Worm (Caenorhabditis elegans) whole organism, young adult: ENCODE results near the gene dpf-1.

Experiments used
- B0019.2 ChIP-seq: fragments of 200-800 bp; sonication (Bioruptor generic); conservative IDR thresholded peaks from 2 replicates; pipeline ENCODE4 v1.3.6; 2022; ENCODE audit warnings: missing genetic modification reagents, missing genetic modification characterization, missing compliant biosample characterization
- B0261.1 ChIP-seq: sonication (generic microtip); optimal IDR thresholded peaks from 2 replicates; lab custom pipeline; 2016; ENCODE audit warnings: mild to moderate bottlenecking, missing genetic modification characterization, moderate library complexity, missing compliant biosample characterization
- C06A6.2 ChIP-seq: fragments of 200-800 bp; sonication (Bioruptor generic); conservative IDR thresholded peaks from 2 replicates; pipeline ENCODE4 v1.3.6; 2022; ENCODE audit warnings: missing genetic modification characterization, missing compliant biosample characterization
- D2030.7 ChIP-seq: fragments of 200-800 bp; sonication (Bioruptor generic); IDR thresholded peaks from 2 replicates; pipeline ENCODE4 v1.3.6; 2022; ENCODE audit warnings: missing genetic modification reagents, missing genetic modification characterization, missing compliant biosample characterization
- F23B12.7 ChIP-seq: sonication (generic microtip); optimal IDR thresholded peaks from 2 replicates; lab custom pipeline; 2017; ENCODE audit warnings: missing genetic modification characterization, mild to moderate bottlenecking, missing compliant biosample characterization, antibody characterized with exemption, moderate library complexity; ENCODE audit not compliant: insufficient read depth
- F33H1.4 ChIP-seq: fragments of 200-800 bp; sonication (Bioruptor generic); IDR thresholded peaks from 2 replicates; pipeline ENCODE4 v1.3.6; 2022; ENCODE audit warnings: missing genetic modification reagents, missing genetic modification characterization, missing compliant biosample characterization
- F52B5.7 ChIP-seq: sonication (generic microtip); optimal IDR thresholded peaks from 2 replicates; lab custom pipeline; 2016; ENCODE audit warnings: mild to moderate bottlenecking, missing genetic modification characterization, missing compliant biosample characterization
- F57C9.4 ChIP-seq: sonication (generic microtip); optimal IDR thresholded peaks from 2 replicates; lab custom pipeline; 2017; ENCODE audit warnings: mild to moderate bottlenecking, missing genetic modification characterization, missing compliant biosample characterization
- K11D2.4 ChIP-seq: fragments of 200-800 bp; sonication (Bioruptor generic); IDR thresholded peaks from 2 replicates; pipeline ENCODE4 v1.3.6; 2022; ENCODE audit warnings: missing genetic modification reagents, missing genetic modification characterization, missing compliant biosample characterization
- K12H6.12 ChIP-seq: fragments of 200-800 bp; sonication (Bioruptor generic); optimal IDR thresholded peaks from 2 replicates; lab custom pipeline; 2018; ENCODE audit warnings: mild to moderate bottlenecking, missing genetic modification characterization, missing compliant biosample characterization
- T07F8.4 ChIP-seq: sonication (generic microtip); optimal IDR thresholded peaks from 2 replicates; lab custom pipeline; 2016; ENCODE audit warnings: mild to moderate bottlenecking, missing genetic modification characterization, moderate library complexity, missing compliant biosample characterization
- Y53G8AR.9 ChIP-seq: fragments of 200-800 bp; sonication (Bioruptor generic); conservative IDR thresholded peaks from 2 replicates; pipeline ENCODE4 v1.3.6; 2022; ENCODE audit warnings: missing genetic modification reagents, missing genetic modification characterization, missing compliant biosample characterization
- Y56A3A.18 ChIP-seq: fragments of 200-800 bp; sonication (Bioruptor generic); IDR thresholded peaks from 2 replicates; pipeline ENCODE4 v1.3.6; 2022; ENCODE audit warnings: missing genetic modification reagents, missing genetic modification characterization, missing compliant biosample characterization
- ZK185.1 ChIP-seq: sonication (generic microtip); optimal IDR thresholded peaks from 2 replicates; lab custom pipeline; 2016; ENCODE audit warnings: mild to moderate bottlenecking, missing genetic modification characterization, missing compliant biosample characterization; ENCODE audit not compliant: poor library complexity, severe bottlenecking
- akir-1 ChIP-seq: fragments of 200-800 bp; sonication (Bioruptor generic); optimal IDR thresholded peaks from 2 replicates; lab custom pipeline; 2018; ENCODE audit warnings: mild to moderate bottlenecking, missing genetic modification characterization, moderate library complexity, missing compliant biosample characterization
- attf-6 ChIP-seq: fragments of 200-800 bp; sonication (Bioruptor generic); IDR thresholded peaks from 2 replicates; pipeline ENCODE4 v1.3.6; 2022; ENCODE audit warnings: missing genetic modification reagents, missing genetic modification characterization, missing compliant biosample characterization
- bed-2 ChIP-seq: fragments of 200-800 bp; sonication (Bioruptor generic); IDR thresholded peaks from 2 replicates; pipeline ENCODE4 v1.3.6; 2022; ENCODE audit warnings: missing genetic modification reagents, missing genetic modification characterization, missing compliant biosample characterization
- cebp-2 ChIP-seq: fragments of 200-800 bp; sonication (Bioruptor generic); IDR thresholded peaks from 2 replicates; pipeline ENCODE4 v1.3.6; 2022; ENCODE audit warnings: missing genetic modification characterization, missing compliant biosample characterization
- die-1 ChIP-seq: sonication (generic microtip); optimal IDR thresholded peaks from 2 replicates; lab custom pipeline; 2016; ENCODE audit warnings: missing genotype, mild to moderate bottlenecking, missing genetic modification characterization, missing compliant biosample characterization
- dox-1 ChIP-seq: fragments of 200-800 bp; sonication (Bioruptor generic); IDR thresholded peaks from 2 replicates; pipeline ENCODE4 v1.3.6; 2022; ENCODE audit warnings: missing genetic modification reagents, missing genetic modification characterization, missing compliant biosample characterization
- egl-18 ChIP-seq: fragments of 200-800 bp; sonication (Bioruptor generic); IDR thresholded peaks from 2 replicates; pipeline ENCODE4 v1.3.6; 2022; ENCODE audit warnings: missing genetic modification reagents, missing genetic modification characterization, missing compliant biosample characterization
- egrh-3 ChIP-seq: fragments of 200-800 bp; sonication (Bioruptor generic); IDR thresholded peaks from 2 replicates; pipeline ENCODE4 v1.3.6; 2022; ENCODE audit warnings: missing genetic modification reagents, missing genetic modification characterization, missing compliant biosample characterization
- ekl-4 ChIP-seq: fragments of 200-800 bp; sonication (Bioruptor generic); IDR thresholded peaks from 2 replicates; pipeline ENCODE4 v1.3.6; 2022; ENCODE audit warnings: missing genetic modification reagents, missing genetic modification characterization, missing compliant biosample characterization
- him-1 ChIP-seq: sonication (generic microtip); optimal IDR thresholded peaks from 2 replicates; lab custom pipeline; 2016; ENCODE audit warnings: missing genotype, missing genetic modification reagents, missing genetic modification characterization, missing compliant biosample characterization
- hmg-1.2 ChIP-seq: fragments of 200-800 bp; sonication (Bioruptor generic); IDR thresholded peaks from 2 replicates; pipeline ENCODE4 v1.3.6; 2022; ENCODE audit warnings: missing genetic modification reagents, missing genetic modification characterization, missing compliant biosample characterization
- hmg-20 ChIP-seq: fragments of 200-800 bp; sonication (Bioruptor generic); IDR thresholded peaks from 2 replicates; pipeline ENCODE4 v1.3.6; 2022; ENCODE audit warnings: missing genetic modification reagents, missing genetic modification characterization, missing compliant biosample characterization
- hrde-1 ChIP-seq: sonication (generic microtip); optimal IDR thresholded peaks from 2 replicates; lab custom pipeline; 2016; ENCODE audit warnings: missing genetic modification characterization, mild to moderate bottlenecking, missing compliant biosample characterization, moderate library complexity, missing genotype, missing genetic modification reagents, borderline replicate concordance
- lin-26 ChIP-seq: fragments of 200-800 bp; sonication (Bioruptor generic); IDR thresholded peaks from 2 replicates; pipeline ENCODE4 v1.3.6; 2022; ENCODE audit warnings: missing genetic modification reagents, missing genetic modification characterization, missing compliant biosample characterization
- lin-40 ChIP-seq: sonication (generic microtip); optimal IDR thresholded peaks from 2 replicates; lab custom pipeline; 2016; ENCODE audit warnings: missing genetic modification characterization, mild to moderate bottlenecking, missing compliant biosample characterization, missing genotype, missing genetic modification reagents
- lin-54 ChIP-seq: fragments of 200-800 bp; sonication (Bioruptor generic); optimal IDR thresholded peaks from 2 replicates; lab custom pipeline; 2018; ENCODE audit warnings: mild to moderate bottlenecking, missing genetic modification characterization, missing compliant biosample characterization
- lir-1 ChIP-seq: fragments of 200-800 bp; sonication (Bioruptor generic); conservative IDR thresholded peaks from 2 replicates; pipeline ENCODE4 v1.3.6; 2022; ENCODE audit warnings: missing genetic modification reagents, missing genetic modification characterization, missing compliant biosample characterization
- lsl-1 ChIP-seq: fragments of 200-800 bp; sonication (Bioruptor generic); optimal IDR thresholded peaks from 2 replicates; lab custom pipeline; 2018; ENCODE audit warnings: mild to moderate bottlenecking, missing genetic modification characterization, moderate library complexity, missing compliant biosample characterization
- mcd-1 ChIP-seq: fragments of 200-800 bp; sonication (Bioruptor generic); IDR thresholded peaks from 2 replicates; pipeline ENCODE4 v1.3.6; 2022; ENCODE audit warnings: missing genetic modification reagents, missing genetic modification characterization, missing compliant biosample characterization
- mes-4 ChIP-seq: sonication (generic microtip); optimal IDR thresholded peaks from 2 replicates; lab custom pipeline; 2016; ENCODE audit warnings: missing genotype, missing genetic modification characterization, missing compliant biosample characterization
- mxl-1 ChIP-seq: sonication (generic microtip); optimal IDR thresholded peaks from 2 replicates; lab custom pipeline; 2016; ENCODE audit warnings: missing genetic modification characterization, missing compliant biosample characterization
- nfya-1 ChIP-seq: sonication (generic microtip); optimal IDR thresholded peaks from 2 replicates; lab custom pipeline; 2017; ENCODE audit warnings: antibody characterized with exemption, missing compliant biosample characterization, missing genetic modification characterization, borderline replicate concordance; ENCODE audit not compliant: insufficient read depth
- nhr-80 ChIP-seq: sonication (generic microtip); optimal IDR thresholded peaks from 2 replicates; lab custom pipeline; 2016; ENCODE audit warnings: missing genetic modification characterization, missing compliant biosample characterization
- rcor-1 ChIP-seq: fragments of 200-800 bp; sonication (Bioruptor generic); IDR thresholded peaks from 2 replicates; pipeline ENCODE4 v1.3.6; 2022; ENCODE audit warnings: missing genetic modification reagents, missing genetic modification characterization, missing compliant biosample characterization
- rec-8 ChIP-seq, 2 experiments: sonication (generic microtip); optimal IDR thresholded peaks; 2 replicates each; lab custom pipeline; 2016; ENCODE audit warnings: mild to moderate bottlenecking in 2 of 2, missing genetic modification characterization in 2 of 2, missing genetic modification reagents in 2 of 2, missing genotype in 2 of 2, missing biosample characterization in 1 of 2, missing compliant biosample characterization in 1 of 2, moderate library complexity in 1 of 2
- sdz-38 ChIP-seq: sonication (generic microtip); optimal IDR thresholded peaks from 2 replicates; lab custom pipeline; 2016; ENCODE audit warnings: missing genotype, missing genetic modification characterization, missing compliant biosample characterization
- sea-2 ChIP-seq: fragments of 200-800 bp; sonication (Bioruptor generic); IDR thresholded peaks from 2 replicates; pipeline ENCODE4 v1.3.6; 2022; ENCODE audit warnings: missing genetic modification characterization, missing compliant biosample characterization
- tbx-9 ChIP-seq: sonication (generic microtip); optimal IDR thresholded peaks from 2 replicates; lab custom pipeline; 2016; ENCODE audit warnings: borderline replicate concordance, missing genetic modification characterization, inconsistent platforms, missing compliant biosample characterization

Gene dpf-1

DNA sequence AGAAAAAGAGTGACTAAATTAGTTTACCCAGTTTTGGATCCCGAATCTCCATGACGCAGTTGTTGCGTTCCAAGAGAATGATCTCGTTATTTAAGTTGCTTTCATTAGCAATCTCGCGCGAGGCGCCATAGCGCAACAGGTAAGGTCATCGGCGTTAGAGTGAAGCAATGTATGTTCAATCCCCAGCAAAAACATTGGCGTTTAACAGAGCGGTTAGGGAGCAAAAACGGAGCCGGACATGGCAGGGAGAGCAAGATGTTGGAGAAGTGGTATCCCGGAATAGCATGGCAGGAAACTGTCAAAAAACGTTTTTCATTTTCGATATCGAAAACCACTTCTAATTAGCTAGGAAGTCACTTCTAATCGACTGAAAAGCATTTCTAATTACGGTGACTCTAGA lies 16.8 kb upstream of the dpf-1 start (continued):
- TF ChIP-seq T07F8.4 (tag; lab: Kevin White, UChicago) (no peak), F57C9.4 (no peak), die-1 (peak; percentile 48), bed-2 (GFP tag; lab: Robert Waterston, UW) (no peak), sdz-38 (tag; lab: Kevin White, UChicago) (no peak), lin-54 (peak; percentile 16), F52B5.7 (tag; lab: Kevin White, UChicago) (peak; percentile 21), dox-1 (GFP tag; lab: Robert Waterston, UW) (peak; percentile 43; the same call in 1 of the 2 replicates), cebp-2 (GFP tag; lab: Robert Waterston, UW) (no peak), D2030.7 (GFP tag; lab: Robert Waterston, UW) (peak; percentile 80), nfya-1 (tag; lab: Kevin White, UChicago) (no peak), him-1 (tag; lab: Kevin White, UChicago) (peak; percentile 57), attf-6 (GFP tag; lab: Robert Waterston, UW) (peak; percentile 52; the same call in 1 of the 2 replicates), lir-1 (GFP tag; lab: Robert Waterston, UW) (no peak), Y56A3A.18 (peak; percentile 69; the same call in 1 of the 2 replicates), lin-26 (GFP tag; lab: Robert Waterston, UW) (peak; percentile 93), egrh-3 (GFP tag; lab: Robert Waterston, UW) (no peak), rcor-1 (peak; percentile 55; the same call in 1 of the 2 replicates), lin-40 (tag; lab: Kevin White, UChicago) (no peak), ekl-4 (GFP tag; lab: Robert Waterston, UW) (peak; percentile 31; the same call in 1 of the 2 replicates), egl-18 (GFP tag; lab: Robert Waterston, UW) (0 out of 2 replicates have a peak, but pooled peaks have one; percentile 59), mcd-1 (GFP tag; lab: Robert Waterston, UW) (no peak), hmg-1.2 (GFP tag; lab: Robert Waterston, UW) (peak; percentile 49), Y53G8AR.9 (no peak), B0019.2 (no peak), nhr-80 (no peak), tbx-9 (tag; lab: Kevin White, UChicago) (no peak), hrde-1 (no peak), F23B12.7 (tag; lab: Kevin White, UChicago) (no peak), hmg-20 (GFP tag; lab: Robert Waterston, UW) (0 out of 2 replicates have a peak, but pooled peaks have one; percentile 20), sea-2 (no peak), mxl-1 (tag; lab: Kevin White, UChicago) (peak; percentile 10), mes-4 (tag; lab: Kevin White, UChicago) (peak; percentile 47), F33H1.4 (peak; percentile 30; the same call in 1 of the 2 replicates), C06A6.2 (GFP tag; lab: Robert Waterston, UW) (no peak), akir-1 (GFP tag; lab: Kevin White, UChicago) (no peak), K12H6.12 (tag; lab: Kevin White, UChicago) (no peak), B0261.1 (peak; percentile 67), lsl-1 (GFP tag; lab: Kevin White, UChicago) (peak; percentile 34), K11D2.4 (GFP tag; lab: Robert Waterston, UW) (no peak), ZK185.1 (tag; lab: Kevin White, UChicago) (peak; percentile 43), rec-8 (tag; optimal IDR thresholded peaks at IDR 0.05; lab: Kevin White, UChicago) (peak in 1 of 2 experiments; percentile 67)
